Fruit fly (Drosophila melanogaster) whole organism, prepupa: Measurements from ENCODE around the gene Cks85A.

Experiments used
- Blimp-1 ChIP-seq: fragments of 200-800 bp; sonication (Bioruptor generic); optimal IDR thresholded peaks from 3 replicates; lab custom pipeline; 2017; ENCODE audit warnings: missing biosample characterization, missing genetic modification characterization, mild to moderate bottlenecking, moderate library complexity, missing genetic modification reagents
- CG10631 ChIP-seq: fragments of 200-800 bp; sonication (Bioruptor generic); optimal IDR thresholded peaks from 2 replicates; lab custom pipeline; 2016; ENCODE audit warnings: missing biosample characterization, missing genetic modification characterization
- CG10669 ChIP-seq: fragments of 200-800 bp; sonication (Bioruptor generic); optimal IDR thresholded peaks from 3 replicates; lab custom pipeline; 2018; ENCODE audit warnings: missing biosample characterization, mild to moderate bottlenecking, missing genetic modification characterization, moderate library complexity
- CG11294 ChIP-seq: fragments of 200-800 bp; sonication (Bioruptor generic); IDR thresholded peaks from 2 replicates; pipeline ENCODE4 v1.3.6; 2022; ENCODE audit warnings: missing biosample characterization, missing genetic modification characterization
- CG11762 ChIP-seq: fragments of 200-800 bp; sonication (Bioruptor generic); optimal IDR thresholded peaks from 3 replicates; lab custom pipeline; 2016; ENCODE audit warnings: missing biosample characterization, missing genetic modification characterization; ENCODE audit not compliant: insufficient read depth
- CG11902 ChIP-seq: fragments of 200-800 bp; sonication (Bioruptor generic); optimal IDR thresholded peaks from 3 replicates; lab custom pipeline; 2016; ENCODE audit warnings: missing biosample characterization, missing genetic modification characterization
- CG15336 ChIP-seq: fragments of 200-800 bp; sonication (Bioruptor generic); IDR thresholded peaks from 2 replicates; pipeline ENCODE4 v1.3.6; 2022; ENCODE audit warnings: missing biosample characterization, missing genetic modification characterization
- CG16779 ChIP-seq: fragments of 200-800 bp; sonication (Bioruptor generic); optimal IDR thresholded peaks from 3 replicates; lab custom pipeline; 2017; ENCODE audit warnings: missing biosample characterization, mild to moderate bottlenecking, missing genetic modification characterization
- CG3032 ChIP-seq: fragments of 200-800 bp; optimal IDR thresholded peaks from 2 replicates; lab custom pipeline; 2019; ENCODE audit warnings: missing biosample characterization, mild to moderate bottlenecking, missing genetic modification characterization, moderate library complexity
- CG31627 ChIP-seq: fragments of 200-800 bp; sonication (Bioruptor generic); optimal IDR thresholded peaks from 3 replicates; lab custom pipeline; 2016; ENCODE audit warnings: missing biosample characterization, missing genetic modification characterization
- CG3919 ChIP-seq: fragments of 200-800 bp; sonication (Bioruptor generic); optimal IDR thresholded peaks from 3 replicates; lab custom pipeline; 2016; ENCODE audit warnings: missing biosample characterization, missing genetic modification characterization
- CG4318 ChIP-seq: fragments of 200-800 bp; sonication (Bioruptor generic); optimal IDR thresholded peaks from 3 replicates; lab custom pipeline; 2017; ENCODE audit warnings: missing biosample characterization, mild to moderate bottlenecking, missing genetic modification characterization
- CG6163 ChIP-seq: fragments of 200-800 bp; sonication (Bioruptor generic); IDR thresholded peaks from 3 replicates; pipeline ENCODE4 v1.3.6; 2022; ENCODE audit warnings: missing biosample characterization, missing genetic modification characterization
- CG6276 ChIP-seq: fragments of 200-800 bp; sonication (Bioruptor generic); optimal IDR thresholded peaks from 2 replicates; lab custom pipeline; 2017; ENCODE audit warnings: missing biosample characterization, mild to moderate bottlenecking, missing genetic modification characterization
- CG6792 ChIP-seq: fragments of 200-800 bp; sonication (Bioruptor generic); optimal IDR thresholded peaks from 3 replicates; lab custom pipeline; 2016; ENCODE audit warnings: missing biosample characterization, missing genetic modification characterization
- CG6808 ChIP-seq: fragments of 200-800 bp; sonication (Bioruptor generic); optimal IDR thresholded peaks from 3 replicates; lab custom pipeline; 2017; ENCODE audit warnings: missing biosample characterization, missing genetic modification characterization, mild to moderate bottlenecking, moderate library complexity, missing genetic modification reagents
- CG6854 ChIP-seq: fragments of 200-800 bp; sonication (Bioruptor generic); optimal IDR thresholded peaks from 2 replicates; lab custom pipeline; 2017; ENCODE audit warnings: missing biosample characterization, mild to moderate bottlenecking, missing genetic modification characterization
- CG7368 ChIP-seq: fragments of 200-800 bp; sonication (Bioruptor generic); optimal IDR thresholded peaks from 3 replicates; lab custom pipeline; 2016; ENCODE audit warnings: missing biosample characterization, missing genetic modification characterization
- CG8319 ChIP-seq: fragments of 200-800 bp; sonication (Bioruptor generic); optimal IDR thresholded peaks from 3 replicates; lab custom pipeline; 2016; ENCODE audit warnings: missing biosample characterization, missing genetic modification characterization
- CG8632 ChIP-seq: fragments of 200-800 bp; sonication (Bioruptor generic); optimal IDR thresholded peaks from 3 replicates; lab custom pipeline; 2016; ENCODE audit warnings: missing biosample characterization, missing genetic modification characterization
- CG9139 ChIP-seq: fragments of 200-800 bp; sonication (Bioruptor generic); optimal IDR thresholded peaks from 3 replicates; lab custom pipeline; 2017; ENCODE audit warnings: missing biosample characterization, mild to moderate bottlenecking, missing genetic modification characterization
- Eip75B ChIP-seq: fragments of 200-800 bp; sonication (Bioruptor generic); optimal IDR thresholded peaks from 3 replicates; lab custom pipeline; 2016; ENCODE audit warnings: missing biosample characterization, missing genetic modification characterization
- Eip78C ChIP-seq: fragments of 200-800 bp; sonication (Bioruptor generic); peaks from one replicate; lab custom pipeline; 2016; ENCODE audit warnings: missing biosample characterization, missing genetic modification characterization
- Eip93F ChIP-seq: fragments of 200-800 bp; sonication (Bioruptor generic); optimal IDR thresholded peaks from 2 replicates; lab custom pipeline; 2016; ENCODE audit warnings: missing biosample characterization, mild to moderate bottlenecking, missing genetic modification characterization
- Ets21C ChIP-seq: fragments of 200-800 bp; sonication (Bioruptor generic); optimal IDR thresholded peaks from 3 replicates; lab custom pipeline; 2016; ENCODE audit warnings: missing biosample characterization, missing genetic modification characterization
- Ets96B ChIP-seq: fragments of 200-800 bp; optimal IDR thresholded peaks from 2 replicates; lab custom pipeline; 2019; ENCODE audit warnings: missing biosample characterization, mild to moderate bottlenecking, missing genetic modification characterization, moderate library complexity
- Hr38 ChIP-seq: sonication (Bioruptor generic); optimal IDR thresholded peaks from 2 replicates; lab custom pipeline; 2016; ENCODE audit warnings: missing biosample characterization, missing genetic modification characterization
- Hr4 ChIP-seq: fragments of 200-800 bp; sonication (Bioruptor generic); optimal IDR thresholded peaks from 3 replicates; lab custom pipeline; 2016; ENCODE audit warnings: missing biosample characterization, missing genetic modification characterization
- Lpt ChIP-seq: fragments of 200-800 bp; sonication (Bioruptor generic); optimal IDR thresholded peaks from 3 replicates; lab custom pipeline; 2016; ENCODE audit warnings: missing biosample characterization, missing genetic modification characterization
- Met ChIP-seq: fragments of 200-800 bp; sonication (Bioruptor generic); optimal IDR thresholded peaks from 3 replicates; lab custom pipeline; 2016; ENCODE audit warnings: missing biosample characterization, missing genetic modification characterization
- Smox ChIP-seq: fragments of 200-800 bp; sonication (Bioruptor generic); optimal IDR thresholded peaks from 3 replicates; lab custom pipeline; 2016; ENCODE audit warnings: missing biosample characterization, missing genetic modification characterization
- Sox14 ChIP-seq: fragments of 200-800 bp; sonication (Bioruptor generic); optimal IDR thresholded peaks from 3 replicates; lab custom pipeline; 2016; ENCODE audit warnings: missing biosample characterization, missing genetic modification characterization
- Sox15 ChIP-seq: fragments of 200-800 bp; sonication (Bioruptor generic); optimal IDR thresholded peaks from 3 replicates; lab custom pipeline; 2016; ENCODE audit warnings: missing biosample characterization, missing genetic modification characterization
- acj6 ChIP-seq: fragments of 200-800 bp; sonication (Bioruptor generic); optimal IDR thresholded peaks from 3 replicates; lab custom pipeline; 2016; ENCODE audit warnings: missing biosample characterization, missing genetic modification characterization
- cyc ChIP-seq: fragments of 200-800 bp; sonication (Bioruptor generic); optimal IDR thresholded peaks from 3 replicates; lab custom pipeline; 2016; ENCODE audit warnings: missing biosample characterization, missing genetic modification characterization
- dac ChIP-seq: fragments of 200-800 bp; sonication (Bioruptor generic); optimal IDR thresholded peaks from 2 replicates; lab custom pipeline; 2017; ENCODE audit warnings: missing biosample characterization, mild to moderate bottlenecking, missing genetic modification characterization
- esn ChIP-seq: fragments of 200-800 bp; sonication (Bioruptor generic); optimal IDR thresholded peaks from 2 replicates; lab custom pipeline; 2016; ENCODE audit warnings: missing biosample characterization, mild to moderate bottlenecking, missing genetic modification characterization, moderate library complexity
- fd59A ChIP-seq: fragments of 200-800 bp; sonication (Bioruptor generic); optimal IDR thresholded peaks from 2 replicates; lab custom pipeline; 2017; ENCODE audit warnings: missing biosample characterization, mild to moderate bottlenecking, missing genetic modification characterization, missing genetic modification reagents
- fd85E ChIP-seq: fragments of 200-800 bp; sonication (Bioruptor generic); optimal IDR thresholded peaks from 3 replicates; lab custom pipeline; 2016; ENCODE audit warnings: missing biosample characterization, missing genetic modification characterization
- fkh ChIP-seq: fragments of 200-800 bp; sonication (Bioruptor generic); optimal IDR thresholded peaks from 3 replicates; lab custom pipeline; 2017; ENCODE audit warnings: missing biosample characterization, mild to moderate bottlenecking, missing genetic modification characterization, moderate library complexity
- net ChIP-seq: fragments of 200-800 bp; sonication (Bioruptor generic); optimal IDR thresholded peaks from 3 replicates; lab custom pipeline; 2016; ENCODE audit warnings: missing biosample characterization, missing genetic modification characterization
- pdm3 ChIP-seq: fragments of 200-800 bp; sonication (Bioruptor generic); optimal IDR thresholded peaks from 3 replicates; lab custom pipeline; 2016; ENCODE audit warnings: missing biosample characterization, missing genetic modification characterization
- salr ChIP-seq, 2 experiments: fragments of 200-800 bp; sonication (Bioruptor generic); optimal IDR thresholded peaks; 3 replicates each; lab custom pipeline; 2016 to 2018; ENCODE audit warnings: missing biosample characterization in 2 of 2, missing genetic modification characterization in 2 of 2, mild to moderate bottlenecking in 1 of 2
- spab ChIP-seq: fragments of 200-800 bp; sonication (Bioruptor generic); optimal IDR thresholded peaks from 2 replicates; lab custom pipeline; 2017; ENCODE audit warnings: missing biosample characterization, mild to moderate bottlenecking, missing genetic modification characterization, missing genetic modification reagents
- svp ChIP-seq: fragments of 200-800 bp; sonication (Bioruptor generic); peaks from one replicate; lab custom pipeline; 2016; ENCODE audit warnings: missing biosample characterization, missing genetic modification characterization
- topi ChIP-seq: fragments of 200-800 bp; sonication (Bioruptor generic); optimal IDR thresholded peaks from 3 replicates; lab custom pipeline; 2016; ENCODE audit warnings: missing biosample characterization, missing genetic modification characterization
- vri ChIP-seq: fragments of 200-800 bp; sonication (Bioruptor generic); optimal IDR thresholded peaks from 3 replicates; lab custom pipeline; 2016; ENCODE audit warnings: missing biosample characterization, mild to moderate bottlenecking, missing genetic modification characterization

The Cks85A gene

DNA sequence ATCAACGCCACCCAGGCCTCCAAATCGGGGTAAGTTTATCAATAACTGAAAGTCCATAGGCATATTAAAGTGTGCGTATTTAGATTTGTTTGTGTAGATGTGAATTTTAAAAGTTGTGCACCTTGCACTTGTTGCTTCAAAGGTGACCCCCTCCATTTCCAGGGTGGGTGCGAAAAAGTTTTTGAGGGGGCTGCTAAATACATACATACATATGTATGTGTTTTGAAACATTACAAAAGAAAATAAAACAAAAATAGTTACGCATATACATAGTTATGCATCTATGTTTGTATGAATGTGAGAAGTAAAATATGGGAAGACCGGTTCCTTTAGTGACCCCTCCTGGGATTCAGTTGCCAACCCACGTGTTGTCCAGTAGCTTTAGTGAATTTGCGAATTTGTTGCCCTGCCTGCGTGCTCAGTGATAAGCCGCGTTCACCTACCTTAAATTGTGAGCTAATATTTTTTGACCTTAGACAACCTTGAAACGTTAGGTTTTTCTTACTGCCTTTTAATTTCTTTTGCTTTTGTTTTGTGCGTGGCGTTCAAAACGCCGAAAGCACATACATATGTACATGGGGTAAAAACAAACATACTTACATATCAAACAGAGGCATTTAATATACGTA is 48.2 kb downstream of the Cks85A start (continued):
- peak; percentile 24 for TF ChIP-seq CG31627 (GFP tag; lab: Kevin White, UChicago)
- TF ChIP-seq CG10669 (GFP tag; lab: Kevin White, UChicago) = no peak
- TF ChIP-seq net = no peak
- no peak for TF ChIP-seq Blimp-1 (GFP tag; lab: Kevin White, UChicago)
- peak; percentile 8 for TF ChIP-seq CG10631
- TF ChIP-seq CG6808 (GFP tag; lab: Kevin White, UChicago) = no peak
- TF ChIP-seq, all 60 proteins: peak for 17

DNA sequence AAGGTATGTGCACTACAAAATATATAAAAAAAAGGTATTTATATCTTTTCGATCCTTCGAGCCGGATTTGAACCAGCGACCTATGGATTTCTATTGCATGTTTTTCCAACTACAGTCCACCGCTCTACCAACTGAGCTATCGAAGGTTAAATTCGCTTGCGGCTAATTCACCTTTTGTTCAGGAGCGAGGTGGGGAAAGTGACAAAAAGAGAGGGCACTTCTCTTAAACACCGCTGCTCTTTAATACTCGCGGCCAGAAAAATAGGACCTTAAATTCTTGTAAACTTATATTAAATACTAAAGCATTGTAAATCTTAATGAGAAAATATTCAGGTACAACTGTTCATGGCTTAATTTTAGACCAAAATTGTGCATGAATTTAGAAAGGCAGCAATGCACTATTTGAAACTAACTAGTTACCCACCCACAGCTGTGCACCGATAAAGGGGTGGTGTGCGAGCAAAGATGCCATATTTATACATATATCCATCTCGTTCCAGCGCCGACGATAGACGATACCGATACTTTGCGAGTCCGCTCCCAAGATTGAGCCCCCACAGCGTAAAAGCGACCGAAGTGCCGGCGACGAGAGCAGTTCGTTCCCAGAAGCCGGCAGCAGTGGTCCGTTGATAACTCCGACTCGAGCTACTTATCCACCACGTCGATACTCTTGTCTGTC is 49.1 kb downstream of the Cks85A start:
- TF ChIP-seq CG6276 (GFP tag; lab: Kevin White, UChicago) (peak; percentile 98), Eip75B (GFP tag; lab: Kevin White, UChicago) (peak; percentile 98), CG11762 (GFP tag; lab: Kevin White, UChicago) (peak; percentile 95), Lpt (GFP tag; lab: Kevin White, UChicago) (peak; percentile 98), fkh (GFP tag; lab: Kevin White, UChicago) (peak; percentile 80), CG16779 (tag; lab: Kevin White, UChicago) (peak; percentile 97), Hr38 (GFP tag; lab: Kevin White, UChicago) (peak; percentile 64), spab (GFP tag; lab: Kevin White, UChicago) (peak; percentile 97), Blimp-1 (GFP tag; lab: Kevin White, UChicago) (peak; percentile 88), acj6 (GFP tag; lab: Kevin White, UChicago) (peak; percentile 98), CG7368 (GFP tag; lab: Kevin White, UChicago) (peak; percentile 98), Ets96B (peak; percentile 99), CG11902 (peak; percentile 90), vri (peak; percentile 98), Eip78C (GFP tag; lab: Kevin White, UChicago) (peak; percentile 100), CG15336 (GFP tag; lab: Robert Waterston, UW) (peak; percentile 99), CG6163 (GFP tag; lab: Robert Waterston, UW) (peak; percentile 99), Met (GFP tag; lab: Kevin White, UChicago) (peak; percentile 98), dac (GFP tag; lab: Kevin White, UChicago) (peak; percentile 94), CG8319 (GFP tag; lab: Kevin White, UChicago) (peak; percentile 94), fd85E (GFP tag; lab: Kevin White, UChicago) (peak; percentile 94), Hr4 (GFP tag; lab: Kevin White, UChicago) (peak; percentile 99), esn (peak; percentile 99), Sox14 (GFP tag; lab: Kevin White, UChicago) (peak; percentile 98), CG31627 (GFP tag; lab: Kevin White, UChicago) (peak; percentile 97), fd59A (GFP tag; lab: Kevin White, UChicago) (peak; percentile 93), CG11294 (GFP tag; lab: Robert Waterston, UW) (peak; percentile 94), pdm3 (peak; percentile 98), Ets21C (GFP tag; lab: Kevin White, UChicago) (peak; percentile 94), CG3032 (tag; lab: Kevin White, UChicago) (peak; percentile 97), CG4318 (peak; percentile 96), CG6808 (GFP tag; lab: Kevin White, UChicago) (peak; percentile 96), cyc (GFP tag; lab: Kevin White, UChicago) (peak; percentile 97), topi (GFP tag; lab: Kevin White, UChicago) (peak; percentile 98), net (peak; percentile 99), CG9139 (GFP tag; lab: Kevin White, UChicago) (peak; percentile 97), Sox15 (GFP tag; lab: Kevin White, UChicago) (peak; percentile 93), CG3919 (GFP tag; lab: Kevin White, UChicago) (peak; percentile 99), salr (GFP tag; optimal IDR thresholded peaks at IDR 0.05; lab: Kevin White, UChicago) (peak; percentile 95 to 96), Eip93F (GFP tag; lab: Kevin White, UChicago) (peak; percentile 97), Smox (GFP tag; lab: Kevin White, UChicago) (peak; percentile 97), CG8632 (GFP tag; lab: Kevin White, UChicago) (peak; percentile 97), CG6792 (GFP tag; lab: Kevin White, UChicago) (peak; percentile 98), svp (peak; percentile 98), CG6854 (GFP tag; lab: Kevin White, UChicago) (peak; percentile 94)
